Fruit fly (Drosophila melanogaster): ENCODE measurements around the gene CG12288.

- TF ChIP-seq kay (GFP tag; ENCODE audit: borderline replicate concordance) (peak; percentile 99), Clk (GFP tag; optimal IDR thresholded peaks at IDR 0.05) (no peak), CG1620 (GFP tag; optimal IDR thresholded peaks at IDR 0.05) (peak; percentile 58), CG11617 (GFP tag; optimal IDR thresholded peaks at IDR 0.05) (peak; percentile 43), Crg-1 (GFP tag; optimal IDR thresholded peaks at IDR 0.05) (no peak), CG5204 (GFP tag; optimal IDR thresholded peaks at IDR 0.05) (peak; percentile 82), tj (GFP tag; optimal IDR thresholded peaks at IDR 0.05) (peak; percentile 1)
Observed at dm6 chr2L:16887660-16888573, 14.1 kb downstream of the CG12288 start, which contains the start of the genes osi and tweek.
